Worm (Caenorhabditis elegans) whole organism, L4 larva: ENCODE results near the gene smf-3.

Experiments
- F10B5.3 ChIP-seq: sonication (generic microtip); optimal IDR thresholded peaks from 2 replicates; lab custom pipeline; 2016; ENCODE audit warnings: mild to moderate bottlenecking, missing genetic modification characterization, missing compliant biosample characterization
- F44E2.7 ChIP-seq: fragments of 200-800 bp; sonication (Bioruptor generic); IDR thresholded peaks from 2 replicates; pipeline ENCODE4 v2.1.2; 2022; ENCODE audit warnings: missing genetic modification characterization, missing compliant biosample characterization
- R02D3.7 ChIP-seq: fragments of 150-350 bp; sonication (generic microtip); optimal IDR thresholded peaks from 3 replicates; lab custom pipeline; 2014; ENCODE audit warnings: missing biosample characterization, missing genetic modification characterization
- T20F7.1 ChIP-seq: fragments of 200-800 bp; sonication (Bioruptor generic); optimal IDR thresholded peaks from 2 replicates; lab custom pipeline; 2018; ENCODE audit warnings: mild to moderate bottlenecking, missing genetic modification characterization, missing compliant biosample characterization
- Y105C5A.15 ChIP-seq: fragments of 200-800 bp; sonication (Bioruptor generic); IDR thresholded peaks from 2 replicates; pipeline ENCODE4 v1.3.6; 2022; ENCODE audit warnings: missing genetic modification characterization, missing compliant biosample characterization
- Y75B8A.6 ChIP-seq: fragments of 200-800 bp; sonication (Bioruptor generic); IDR thresholded peaks from 2 replicates; pipeline ENCODE4 v1.3.6; 2022; ENCODE audit warnings: missing genetic modification reagents, missing genetic modification characterization, missing compliant biosample characterization
- ama-1 ChIP-seq: fragments of 150-350 bp; optimal IDR thresholded peaks from 2 replicates; lab custom pipeline; 2014; ENCODE audit warnings: inconsistent platforms, mixed read lengths
- arid-1 ChIP-seq: fragments of 200-800 bp; sonication (Bioruptor generic); conservative IDR thresholded peaks from 2 replicates; pipeline ENCODE4 v1.3.6; 2022; ENCODE audit warnings: missing genetic modification reagents, missing genetic modification characterization, missing compliant biosample characterization
- ceh-20 ChIP-seq: fragments of 200-800 bp; sonication (Bioruptor generic); IDR thresholded peaks from 2 replicates; pipeline ENCODE4 v1.3.6; 2022; ENCODE audit warnings: missing genetic modification reagents, missing genetic modification characterization, missing compliant biosample characterization
- ceh-28 ChIP-seq: fragments of 150-350 bp; optimal IDR thresholded peaks from 2 replicates; lab custom pipeline; 2014; ENCODE audit warnings: missing biosample characterization, missing genetic modification reagents, missing genetic modification characterization
- ceh-44 ChIP-seq: fragments of 200-800 bp; sonication (Bioruptor generic); IDR thresholded peaks from 2 replicates; pipeline ENCODE4 v1.3.6; 2022; ENCODE audit warnings: missing genetic modification reagents, missing genetic modification characterization, missing compliant biosample characterization
- ceh-82 ChIP-seq: sonication (generic microtip); optimal IDR thresholded peaks from 2 replicates; lab custom pipeline; 2017; ENCODE audit warnings: missing biosample characterization, missing genetic modification characterization
- ces-1 ChIP-seq: fragments of 150-350 bp; sonication (generic microtip); optimal IDR thresholded peaks from 4 replicates; lab custom pipeline; 2014; ENCODE audit warnings: missing biosample characterization, missing genetic modification reagents, missing genetic modification characterization
- cey-2 ChIP-seq: sonication (generic microtip); optimal IDR thresholded peaks from 3 replicates; lab custom pipeline; 2017; ENCODE audit warnings: missing genetic modification characterization, mild to moderate bottlenecking, missing compliant biosample characterization, antibody characterized with exemption, borderline replicate concordance; ENCODE audit not compliant: insufficient read depth
- ctbp-1 ChIP-seq: fragments of 200-800 bp; sonication (Bioruptor generic); IDR thresholded peaks from 2 replicates; pipeline ENCODE4 v1.3.6; 2022; ENCODE audit warnings: missing genetic modification reagents, missing genetic modification characterization, missing compliant biosample characterization
- dmd-6 ChIP-seq: fragments of 200-800 bp; sonication (Bioruptor generic); IDR thresholded peaks from 2 replicates; pipeline ENCODE4 v1.3.6; 2022; ENCODE audit warnings: missing genetic modification reagents, missing genetic modification characterization, missing compliant biosample characterization
- dmd-9 ChIP-seq: fragments of 200-800 bp; sonication (Bioruptor generic); IDR thresholded peaks from 2 replicates; pipeline ENCODE4 v1.3.6; 2022; ENCODE audit warnings: missing genetic modification reagents, missing genetic modification characterization, missing compliant biosample characterization
- dpl-1 ChIP-seq: fragments of 150-350 bp; optimal IDR thresholded peaks from 2 replicates; lab custom pipeline; 2014; ENCODE audit warnings: missing biosample characterization, missing genetic modification reagents, missing genetic modification characterization
- fkh-10 ChIP-seq: fragments of 150-350 bp; optimal IDR thresholded peaks from 2 replicates; lab custom pipeline; 2014; ENCODE audit warnings: missing biosample characterization, missing genetic modification reagents, missing genetic modification characterization
- hif-1 ChIP-seq, 2 experiments: sonication (generic microtip); optimal IDR thresholded peaks; 2 replicates each; lab custom pipeline; 2016 to 2017; ENCODE audit warnings: missing compliant biosample characterization in 2 of 2, missing genetic modification characterization in 2 of 2, missing genetic modification reagents in 2 of 2, missing genotype in 2 of 2, mild to moderate bottlenecking in 1 of 2
- hlh-30 ChIP-seq: sonication (generic microtip); optimal IDR thresholded peaks from 2 replicates; lab custom pipeline; 2017; ENCODE audit warnings: antibody characterized with exemption, mild to moderate bottlenecking, missing genetic modification characterization, missing compliant biosample characterization; ENCODE audit not compliant: insufficient read depth
- hmg-1.1 ChIP-seq: fragments of 200-800 bp; sonication (Bioruptor generic); IDR thresholded peaks from 2 replicates; pipeline ENCODE4 v1.3.6; 2022; ENCODE audit warnings: missing genetic modification reagents, missing genetic modification characterization, missing compliant biosample characterization
- lin-13 ChIP-seq: fragments of 150-350 bp; optimal IDR thresholded peaks from 2 replicates; lab custom pipeline; 2014; ENCODE audit warnings: missing biosample characterization, missing genetic modification reagents, missing genetic modification characterization
- lin-15B ChIP-seq: fragments of 150-350 bp; sonication (generic microtip); optimal IDR thresholded peaks from 3 replicates; lab custom pipeline; 2014; ENCODE audit warnings: missing biosample characterization, missing genetic modification characterization
- lin-38 ChIP-seq: fragments of 200-800 bp; sonication (Bioruptor generic); IDR thresholded peaks from 2 replicates; pipeline ENCODE4 v1.3.6; 2022; ENCODE audit warnings: missing genetic modification reagents, missing genetic modification characterization, missing compliant biosample characterization
- mdl-1 ChIP-seq, 2 experiments: fragments of 150-350 bp in 1 of 2; sonication (generic microtip) in 1 of 2; optimal IDR thresholded peaks; 2 replicates each; lab custom pipeline; 2014 to 2017; ENCODE audit warnings: missing biosample characterization in 2 of 2, missing genetic modification characterization in 2 of 2
- mdt-29 ChIP-seq: fragments of 200-800 bp; sonication (Bioruptor generic); IDR thresholded peaks from 2 replicates; pipeline ENCODE4 v1.3.6; 2022; ENCODE audit warnings: missing genetic modification reagents, missing genetic modification characterization, missing compliant biosample characterization
- mxl-2 ChIP-seq: fragments of 200-800 bp; sonication (Bioruptor generic); conservative IDR thresholded peaks from 2 replicates; pipeline ENCODE4 v1.3.6; 2022; ENCODE audit warnings: missing genetic modification reagents, missing genetic modification characterization, missing compliant biosample characterization
- nhr-42 ChIP-seq: fragments of 200-800 bp; sonication (Bioruptor generic); IDR thresholded peaks from 2 replicates; pipeline ENCODE4 v1.3.6; 2022; ENCODE audit warnings: missing genetic modification characterization, missing compliant biosample characterization
- nhr-48 ChIP-seq: sonication (generic microtip); optimal IDR thresholded peaks from 2 replicates; lab custom pipeline; 2016; ENCODE audit warnings: mild to moderate bottlenecking, missing genetic modification characterization, missing compliant biosample characterization
- php-3 ChIP-seq: fragments of 200-800 bp; sonication (Bioruptor generic); IDR thresholded peaks from 2 replicates; pipeline ENCODE4 v1.3.6; 2022; ENCODE audit warnings: missing genetic modification reagents, missing genetic modification characterization, missing compliant biosample characterization
- pqm-1 ChIP-seq: sonication (generic microtip); optimal IDR thresholded peaks from 2 replicates; lab custom pipeline; 2017; ENCODE audit warnings: missing biosample characterization, missing genetic modification characterization
- saeg-2 ChIP-seq: fragments of 200-800 bp; sonication (Bioruptor generic); IDR thresholded peaks from 2 replicates; pipeline ENCODE4 v1.3.6; 2022; ENCODE audit warnings: missing genetic modification reagents, missing genetic modification characterization, missing compliant biosample characterization
- skn-1 ChIP-seq: fragments of 150-350 bp; optimal IDR thresholded peaks from 2 replicates; lab custom pipeline; 2014; ENCODE audit warnings: missing biosample characterization, missing genetic modification characterization
- spr-3 ChIP-seq: fragments of 200-800 bp; sonication (Bioruptor generic); optimal IDR thresholded peaks from 2 replicates; lab custom pipeline; 2018; ENCODE audit warnings: mild to moderate bottlenecking, missing genetic modification characterization, missing compliant biosample characterization
- tra-1 ChIP-seq: fragments of 200-800 bp; sonication (Bioruptor generic); IDR thresholded peaks from 2 replicates; pipeline ENCODE4 v1.3.6; 2022; ENCODE audit warnings: missing genetic modification reagents, missing genetic modification characterization, missing compliant biosample characterization
- unc-62 ChIP-seq, 3 experiments: fragments of 150-350 bp in 1 of 3; sonication (generic microtip); optimal IDR thresholded peaks in 2 of 3; peaks in 1 of 3; 1 replicate in 1 of 3; 2 replicates in 2 of 3; lab custom pipeline; 2014 to 2017; ENCODE audit warnings: missing biosample characterization in 3 of 3, missing genetic modification characterization in 3 of 3, missing genetic modification reagents in 3 of 3, missing genotype in 1 of 3
- vab-7 ChIP-seq: fragments of 200-800 bp; sonication (Bioruptor generic); IDR thresholded peaks from 2 replicates; pipeline ENCODE4 v1.3.6; 2022; ENCODE audit warnings: missing genetic modification reagents, missing genetic modification characterization, missing compliant biosample characterization
- zag-1 ChIP-seq: fragments of 150-350 bp; optimal IDR thresholded peaks from 2 replicates; lab custom pipeline; 2014; ENCODE audit warnings: missing biosample characterization, missing genetic modification characterization
- zfp-2 ChIP-seq: sonication (generic microtip); optimal IDR thresholded peaks from 2 replicates; lab custom pipeline; 2016; ENCODE audit warnings: mild to moderate bottlenecking, missing genetic modification characterization, missing compliant biosample characterization
- zfp-3 ChIP-seq: fragments of 200-800 bp; sonication (Bioruptor generic); conservative IDR thresholded peaks from 2 replicates; pipeline ENCODE4 v1.3.6; 2022; ENCODE audit warnings: missing genetic modification reagents, missing genetic modification characterization, missing compliant biosample characterization

smf-3 gene

ce11 chrIV:2616853-2617252 lies 1.8 kb upstream of the smf-3 start:
- no peak for TF ChIP-seq lin-38 (GFP tag; lab: Robert Waterston, UW)
- no peak for TF ChIP-seq R02D3.7 (tag; lab: Kevin White, UChicago)
- TF ChIP-seq lin-15B = no peak
- peak; percentile 73 for TF ChIP-seq ceh-28

ce11 chrIV:2628171-2628570 lies 9.5 kb downstream of the smf-3 start, which contains the start of gene ngn-1:
ngn-1 (minus strand) TSS chrIV:2628271.
- TF ChIP-seq unc-62 (GFP tag; optimal IDR thresholded peaks at IDR 0.05 in 1 of 2; lab: Kevin White, UChicago) = peak in 1 of 2 experiments; percentile 54
- TF ChIP-seq unc-62 (tag; optimal IDR thresholded peaks at IDR 0.05; lab: Kevin White, UChicago) = no peak
- no peak for TF ChIP-seq dmd-9 (GFP tag; lab: Robert Waterston, UW)
- no peak for TF ChIP-seq tra-1
- TF ChIP-seq spr-3 (GFP tag; lab: Kevin White, UChicago) = no peak
- no peak for TF ChIP-seq ceh-82 (tag; lab: Kevin White, UChicago)
- no peak for TF ChIP-seq mdt-29
- no peak for TF ChIP-seq ama-1
- no peak for TF ChIP-seq nhr-42

ce11 chrIV:2630145-2630544 lies 11.5 kb downstream of the smf-3 start:
- no peak for TF ChIP-seq dmd-6 (GFP tag; lab: Robert Waterston, UW)
- peak in 1 of 2 experiments; percentile 82 for TF ChIP-seq unc-62 (GFP tag; optimal IDR thresholded peaks at IDR 0.05 in 1 of 2; lab: Kevin White, UChicago)
- TF ChIP-seq unc-62 (tag; optimal IDR thresholded peaks at IDR 0.05; lab: Kevin White, UChicago) = no peak
- no peak for TF ChIP-seq zfp-3 (GFP tag; lab: Robert Waterston, UW)
- TF ChIP-seq, all 104 proteins: peak for 1

- TF ChIP-seq nhr-42 (no peak), T20F7.1 (GFP tag; lab: Kevin White, UChicago) (no peak)
Observed at ce11 chrIV:2634992-2635391, 16.3 kb downstream of the smf-3 start.

ce11 chrIV:2639666-2640273 lies 21.1 kb downstream of the smf-3 start:
- TF ChIP-seq ceh-44 = peak; percentile 85
- TF ChIP-seq saeg-2 (GFP tag; lab: Robert Waterston, UW) = no peak
- TF ChIP-seq arid-1 = peak; percentile 83
- peak; percentile 78 for TF ChIP-seq php-3
- TF ChIP-seq dpl-1 = peak; percentile 47
- no peak for TF ChIP-seq F10B5.3
- TF ChIP-seq ctbp-1 (GFP tag; lab: Robert Waterston, UW) = peak; percentile 84
- TF ChIP-seq mdl-1 (tag; optimal IDR thresholded peaks at IDR 0.05; lab: Kevin White, UChicago) = no peak
- TF ChIP-seq zfp-2 (tag; lab: Kevin White, UChicago) = no peak
- peak; percentile 57; the same call in 1 of the 2 replicates for TF ChIP-seq nhr-42
- TF ChIP-seq lin-13 = no peak
- TF ChIP-seq hlh-30 (tag; lab: Kevin White, UChicago) = peak; percentile 32
- TF ChIP-seq skn-1 (tag; lab: Kevin White, UChicago) = no peak
- TF ChIP-seq nhr-48 (tag; lab: Kevin White, UChicago) = no peak
- TF ChIP-seq ces-1 (GFP tag; lab: Kevin White, UChicago) = no peak
- TF ChIP-seq mxl-2 (GFP tag; lab: Robert Waterston, UW) = 0 out of 2 replicates have a peak, but pooled peaks have one; percentile 6
- TF ChIP-seq Y75B8A.6 = no peak; the same call in 1 of the 2 replicates
- TF ChIP-seq hmg-1.1 = peak; percentile 87
- TF ChIP-seq zag-1 (tag; lab: Kevin White, UChicago) = no peak
- no peak for TF ChIP-seq pqm-1
- no peak for TF ChIP-seq hif-1 (tag; optimal IDR thresholded peaks at IDR 0.05; lab: Kevin White, UChicago)
- no peak for TF ChIP-seq fkh-10 (GFP tag; lab: Kevin White, UChicago)
- peak; percentile 98 for TF ChIP-seq F44E2.7 (GFP tag; lab: Robert Waterston, UW)
- peak; percentile 76 for TF ChIP-seq tra-1
- peak; percentile 40; the same call in 1 of the 2 replicates for TF ChIP-seq mdt-29
- TF ChIP-seq ceh-20 (GFP tag; lab: Robert Waterston, UW) = peak; percentile 66
- peak; percentile 91 for TF ChIP-seq Y105C5A.15 (GFP tag; lab: Robert Waterston, UW)
- TF ChIP-seq cey-2 (tag; lab: Kevin White, UChicago) = no peak
- TF ChIP-seq dmd-6 (GFP tag; lab: Robert Waterston, UW) = peak; percentile 53
- TF ChIP-seq vab-7 (GFP tag; lab: Robert Waterston, UW) = peak; percentile 78
